Fruit fly (Drosophila melanogaster) S2 (cell line): ENCODE measurements around the gene mth.

Source experiments
- CG8478 ChIP-seq: fragments of >200 bp; optimal IDR thresholded peaks from 2 replicates; lab custom pipeline; 2018
- CTCF ChIP-seq, 2 experiments: fragments of >200 bp; optimal IDR thresholded peaks; 2 replicates each; lab custom pipeline; 2018

mth gene

DNA sequence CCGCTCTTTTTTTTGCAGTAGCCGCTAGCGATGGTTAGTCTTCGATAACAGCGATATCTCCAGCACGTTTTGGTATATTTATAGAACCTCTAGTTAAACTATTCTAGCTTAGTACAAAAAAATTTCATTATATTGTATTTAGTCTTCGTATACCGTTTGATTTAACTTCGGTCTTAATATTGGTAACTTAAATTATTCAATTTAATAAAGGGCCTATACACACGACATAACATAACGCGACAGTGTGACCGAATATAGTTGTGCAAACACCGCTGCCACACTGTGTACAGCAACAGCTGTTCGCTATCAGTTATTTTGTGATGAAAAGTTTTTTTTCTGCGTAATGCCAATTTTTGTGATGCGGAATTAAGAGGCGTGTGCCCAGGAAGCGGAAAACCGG is 14.4 kb upstream of the mth start, which contains the start of the genes Cdc5 and CG1233:
Cdc5 (minus strand) TSS at position 183 of the 400 bp plus-strand sequence.
CG1233 (plus strand) TSS at position 272 of the 400 bp plus-strand sequence.
- TF ChIP-seq CG8478 (lab: Kevin White, UChicago): no peak

DNA sequence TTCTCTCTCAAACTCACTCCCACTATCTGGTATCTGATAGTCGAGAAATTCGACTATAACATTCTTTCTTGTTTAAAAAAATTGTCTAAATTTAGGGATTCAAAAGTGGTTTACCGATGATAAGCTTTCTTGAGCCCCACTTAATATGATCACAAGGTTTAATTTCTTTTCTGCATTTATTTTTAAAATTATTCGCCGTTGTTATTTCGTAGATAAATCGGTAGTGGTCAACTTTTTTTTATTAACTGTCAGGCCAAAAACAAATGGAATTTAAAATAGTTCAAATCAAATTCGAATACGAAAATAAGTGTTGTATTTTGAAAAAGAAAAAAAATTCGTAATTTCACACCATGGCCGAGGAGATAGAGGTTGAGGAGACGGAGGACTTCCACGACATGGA is 10.9 kb upstream of the mth start, which contains the start of gene Roc1b:
Roc1b (plus strand) TSS at position 301 of the 400 bp plus-strand sequence.
- TF ChIP-seq CTCF (optimal IDR thresholded peaks at IDR 0.05; lab: Kevin White, UChicago) (no peak), CG8478 (lab: Kevin White, UChicago) (no peak)

DNA sequence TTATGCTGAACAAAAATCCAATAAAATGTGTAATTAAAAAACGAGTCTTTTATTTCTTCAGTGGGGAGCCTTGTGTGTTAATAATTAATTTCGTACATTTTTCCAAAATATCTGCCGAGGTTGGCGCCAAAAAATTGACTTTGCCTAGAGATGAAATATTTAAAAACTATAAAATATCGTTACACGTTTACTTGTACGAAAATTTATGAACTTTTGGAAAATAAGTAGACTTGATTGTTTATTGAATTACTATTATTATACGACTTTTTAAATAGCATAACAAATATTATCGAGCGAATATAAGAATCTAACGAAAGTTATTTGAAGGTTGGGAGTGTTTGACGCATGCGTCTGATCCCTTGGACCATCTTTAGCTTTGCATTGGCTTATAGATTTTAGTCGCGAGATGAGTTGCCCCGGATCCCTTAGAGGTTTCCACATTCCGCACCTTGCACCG is 9.3 kb upstream of the mth start, which contains the start of gene CG1231:
CG1231 (plus strand) TSS at position 407 of the 457 bp plus-strand sequence.
- no peak for TF ChIP-seq CTCF (optimal IDR thresholded peaks at IDR 0.05; lab: Kevin White, UChicago)
- TF ChIP-seq CG8478 (lab: Kevin White, UChicago): no peak

DNA sequence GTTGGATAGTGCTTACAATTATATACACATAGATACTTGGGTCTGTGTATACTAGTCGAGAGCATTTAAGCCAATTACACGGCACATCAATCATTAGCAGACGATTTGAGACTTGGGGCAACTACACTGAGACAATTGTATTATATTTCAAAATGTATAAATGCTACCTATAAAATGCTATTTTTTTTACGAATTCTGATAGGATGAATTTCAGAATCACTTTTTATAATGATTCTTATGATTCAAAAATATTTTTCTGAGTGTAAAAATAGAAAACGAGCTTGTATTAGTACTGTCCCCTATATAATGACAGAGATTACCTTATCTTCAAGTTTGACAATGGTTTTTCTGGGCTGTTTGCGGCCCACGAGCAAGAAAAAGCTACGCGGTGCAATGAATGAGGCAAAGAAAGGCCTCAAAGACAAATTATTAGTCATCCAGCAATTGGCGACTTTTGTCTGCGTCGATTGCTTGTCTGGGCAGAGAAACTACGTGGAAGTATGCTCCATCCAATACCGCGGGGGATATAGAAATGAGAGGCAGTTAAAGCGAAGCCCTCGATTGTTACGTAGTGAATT is 4.0 kb upstream of the mth start:
- TF ChIP-seq CG8478 (lab: Kevin White, UChicago) (no peak), CTCF (optimal IDR thresholded peaks at IDR 0.05; lab: Kevin White, UChicago) (no peak)

DNA sequence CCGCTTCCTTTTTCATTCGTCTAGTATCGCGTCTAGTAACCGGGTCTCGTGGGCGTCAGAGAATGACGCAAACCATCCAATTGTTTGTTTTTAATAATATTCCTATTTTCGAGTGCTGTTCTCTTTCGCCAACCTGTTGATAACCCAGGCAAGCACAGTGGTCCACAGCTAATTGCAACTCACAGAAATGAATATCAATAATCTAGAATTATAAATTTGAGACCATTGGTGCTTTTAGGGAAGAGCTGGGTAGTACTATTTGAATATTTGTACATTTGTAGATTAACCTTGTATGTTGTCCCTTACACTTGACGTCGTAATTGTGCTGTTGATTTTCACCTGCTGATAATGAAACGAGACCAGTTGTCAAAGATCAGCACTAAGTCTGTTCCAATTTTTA is 3.0 kb upstream of the mth start:
- no peak for TF ChIP-seq CG8478 (lab: Kevin White, UChicago)
- TF ChIP-seq CTCF (optimal IDR thresholded peaks at IDR 0.05; lab: Kevin White, UChicago): no peak

DNA sequence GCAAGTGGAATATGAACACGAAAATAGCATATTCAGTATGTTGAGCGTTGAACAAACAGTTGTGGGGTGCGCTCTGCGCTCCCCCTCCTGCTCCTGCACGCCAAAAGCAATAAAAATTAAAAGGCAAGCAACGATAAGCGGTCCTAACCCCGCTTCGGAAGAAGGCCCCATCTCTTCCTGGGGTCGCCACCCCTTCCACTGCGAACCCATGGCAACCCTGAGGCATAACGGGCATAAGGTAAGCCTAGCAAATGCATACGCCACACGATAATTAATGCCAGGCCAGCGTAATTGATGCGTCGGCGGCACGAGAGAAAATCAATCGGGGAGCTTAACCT is 1.6 kb upstream of the mth start:
- no peak for TF ChIP-seq CTCF (optimal IDR thresholded peaks at IDR 0.05; lab: Kevin White, UChicago)
- no peak for TF ChIP-seq CG8478 (lab: Kevin White, UChicago)

DNA sequence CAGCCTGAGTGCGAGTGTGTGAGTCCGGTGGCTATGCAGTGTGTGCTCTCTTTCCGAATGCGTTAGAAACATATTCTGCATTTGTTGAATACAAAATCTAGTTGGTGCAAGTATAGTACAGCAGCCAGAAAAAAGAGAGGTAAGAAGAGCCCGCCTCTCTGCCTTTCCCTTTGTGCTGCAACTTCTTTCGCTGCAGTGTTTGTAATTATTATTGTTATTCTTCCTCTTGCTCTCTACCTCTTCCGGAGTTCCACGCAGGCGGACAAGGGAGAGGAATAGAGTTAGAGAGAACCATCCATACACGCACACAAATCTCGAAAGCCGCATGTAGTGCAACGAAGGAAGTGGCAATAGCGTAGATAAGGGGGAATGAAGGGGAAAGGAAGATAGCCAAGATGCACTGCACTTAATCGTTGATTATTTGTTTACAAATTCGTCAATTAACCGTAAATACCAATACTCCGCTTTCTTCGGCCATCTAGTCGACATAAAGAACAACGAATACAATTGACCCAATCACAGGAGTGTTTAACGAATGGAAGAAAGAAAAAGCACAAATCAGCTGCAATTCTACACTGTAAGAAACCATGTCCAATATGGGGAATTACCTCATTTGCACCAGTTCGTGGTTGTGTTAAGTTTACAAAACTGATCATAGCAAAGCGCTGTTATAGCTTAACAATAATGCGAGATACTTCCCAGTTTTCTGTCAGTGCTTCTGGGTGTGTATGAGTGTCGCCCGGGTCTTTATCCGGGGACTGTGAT is 1.1 kb upstream of the mth start:
- no peak for TF ChIP-seq CG8478 (lab: Kevin White, UChicago)

DNA sequence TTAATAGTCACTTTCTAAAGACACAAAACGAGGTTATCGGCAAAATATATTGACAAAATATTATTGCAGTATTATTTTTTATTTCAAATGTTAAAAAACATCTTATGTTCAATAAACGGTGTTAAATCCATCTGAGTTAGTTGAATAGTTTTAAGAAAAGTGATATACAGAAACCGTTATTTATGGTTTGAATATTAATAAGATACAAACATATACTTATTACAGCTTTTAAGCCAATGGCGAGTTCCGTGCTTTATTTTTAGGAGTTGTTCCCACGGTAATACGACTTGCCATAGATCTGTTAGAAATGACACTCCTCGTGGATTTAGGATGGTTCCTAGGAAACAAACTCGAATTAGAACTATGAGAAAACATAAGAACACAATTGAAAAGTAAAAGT is 3.4 kb downstream of the mth start:
- no peak for TF ChIP-seq CTCF (optimal IDR thresholded peaks at IDR 0.05; lab: Kevin White, UChicago)
- no peak for TF ChIP-seq CG8478 (lab: Kevin White, UChicago)

DNA sequence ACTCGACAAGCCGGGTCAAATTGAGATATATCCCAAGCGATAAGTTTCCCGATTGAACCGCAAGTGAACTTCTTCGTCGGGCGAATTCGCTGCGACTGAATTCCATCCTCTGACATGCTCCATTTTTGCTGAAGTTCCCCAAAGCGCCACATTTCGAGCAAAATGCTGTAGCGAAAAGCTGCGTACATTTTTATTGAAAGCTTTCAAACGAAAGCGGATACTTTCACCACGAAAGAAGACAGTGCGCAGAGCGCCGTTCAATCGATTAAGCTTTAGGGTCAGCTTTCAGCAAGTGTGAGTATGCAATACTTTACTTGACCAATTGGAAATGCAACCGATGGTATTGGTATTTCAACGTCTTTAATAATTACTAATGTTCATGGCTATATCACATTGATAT is 3.9 kb downstream of the mth start, which contains the start of gene mthl10:
mthl10 (minus strand) TSS at position 77 of the 400 bp plus-strand sequence.
- TF ChIP-seq CTCF (optimal IDR thresholded peaks at IDR 0.05; lab: Kevin White, UChicago) (peak; percentile 31 to 51), CG8478 (lab: Kevin White, UChicago) (no peak)

DNA sequence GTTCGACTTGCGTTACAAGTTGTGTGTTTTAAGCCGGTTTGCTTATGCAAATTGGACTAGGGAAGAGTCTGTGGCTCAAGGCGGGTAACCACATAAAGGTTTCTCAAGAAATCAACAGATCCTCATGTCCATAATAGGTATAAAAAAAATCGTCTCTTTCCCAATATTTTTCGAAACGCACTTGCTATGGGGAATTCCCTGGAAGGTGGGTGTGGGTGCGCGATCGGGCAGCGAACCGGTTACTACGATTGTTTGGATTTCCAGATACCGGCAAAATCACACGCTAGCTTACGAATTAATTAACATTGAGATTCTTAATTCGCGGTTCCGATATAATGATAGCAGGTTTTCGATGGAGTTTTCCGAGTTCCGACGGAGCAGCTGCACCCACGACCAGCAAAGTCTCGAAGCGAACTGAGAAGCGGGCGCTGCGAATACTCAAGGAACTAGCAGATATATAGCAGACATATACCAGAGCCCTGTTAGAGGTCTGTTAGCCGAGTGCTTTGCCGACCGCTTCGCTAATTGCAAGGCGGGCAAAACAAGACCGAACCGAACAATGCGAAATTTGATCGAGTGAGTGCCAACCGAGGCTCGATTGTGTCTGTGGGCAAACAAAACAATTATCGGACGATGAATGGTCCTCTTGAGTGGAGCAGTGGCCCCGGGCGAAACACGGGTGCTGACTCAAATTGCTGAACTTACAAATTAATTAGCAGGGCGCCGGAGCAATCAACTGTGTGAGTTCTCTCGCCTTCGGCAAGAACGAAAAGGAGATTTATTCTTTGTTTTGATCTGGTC is 5.5 kb downstream of the mth start:
- no peak for TF ChIP-seq CTCF (optimal IDR thresholded peaks at IDR 0.05; lab: Kevin White, UChicago)
- no peak for TF ChIP-seq CG8478 (lab: Kevin White, UChicago)

DNA sequence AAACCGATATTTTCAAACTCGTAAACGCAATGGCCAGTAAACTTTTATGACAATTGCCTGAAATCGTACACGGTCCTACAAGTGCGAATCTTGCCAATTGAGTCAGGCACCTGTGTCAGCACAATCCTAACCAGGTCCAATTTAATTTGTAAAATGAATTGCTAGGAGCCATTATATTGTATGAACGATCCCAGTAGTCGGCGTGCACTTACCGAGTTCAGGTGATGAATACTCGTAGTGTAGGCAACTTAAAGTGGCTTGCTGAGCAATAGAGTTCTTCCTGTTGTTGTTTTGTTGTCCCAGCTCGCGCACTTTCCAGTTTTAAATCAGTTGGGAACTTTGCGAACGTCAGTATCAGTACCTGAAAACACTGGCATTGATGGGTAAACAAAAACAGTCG is 6.2 kb downstream of the mth start:
- no peak for TF ChIP-seq CG8478 (lab: Kevin White, UChicago)
- no peak for TF ChIP-seq CTCF (optimal IDR thresholded peaks at IDR 0.05; lab: Kevin White, UChicago)

DNA sequence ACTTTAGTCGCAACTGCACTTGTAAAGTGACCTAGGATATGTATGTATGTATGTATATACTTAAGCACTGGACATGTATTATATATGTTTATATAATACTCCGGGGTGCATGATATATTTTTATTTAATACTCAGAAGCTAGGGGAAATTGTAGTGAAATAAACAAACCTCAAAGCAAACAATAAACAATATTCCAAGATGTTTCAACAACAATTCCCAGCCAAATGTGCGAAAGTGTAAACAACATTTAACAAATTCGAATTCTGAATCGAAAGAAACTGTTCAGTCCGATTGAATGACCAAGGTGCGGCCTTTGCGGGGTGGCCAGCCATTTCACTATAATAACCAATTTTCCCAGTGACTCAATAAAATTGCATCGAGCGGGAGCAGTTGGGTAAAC is 6.6 kb downstream of the mth start:
- TF ChIP-seq CTCF (optimal IDR thresholded peaks at IDR 0.05; lab: Kevin White, UChicago) (no peak), CG8478 (lab: Kevin White, UChicago) (no peak)

DNA sequence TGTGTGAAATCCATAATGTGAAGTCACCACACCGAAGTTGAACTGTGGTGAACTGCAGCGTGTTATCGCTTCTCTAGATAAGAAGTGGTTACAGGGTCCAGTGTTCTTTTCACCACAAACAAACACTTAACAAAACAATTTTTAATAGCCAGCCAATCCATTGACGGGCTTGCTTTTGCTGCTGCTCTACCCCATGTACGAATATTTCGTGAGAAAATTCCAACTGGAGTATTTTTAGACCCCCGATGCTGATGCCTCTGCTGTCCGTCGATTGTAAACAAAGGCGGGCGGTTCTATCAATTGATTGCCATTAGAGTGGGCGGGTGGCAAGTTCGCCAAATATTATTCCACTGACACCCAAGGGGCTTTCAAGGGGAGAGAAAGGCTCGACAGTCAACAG is 7.7 kb downstream of the mth start:
- TF ChIP-seq CTCF (optimal IDR thresholded peaks at IDR 0.05; lab: Kevin White, UChicago) (no peak), CG8478 (lab: Kevin White, UChicago) (no peak)

DNA sequence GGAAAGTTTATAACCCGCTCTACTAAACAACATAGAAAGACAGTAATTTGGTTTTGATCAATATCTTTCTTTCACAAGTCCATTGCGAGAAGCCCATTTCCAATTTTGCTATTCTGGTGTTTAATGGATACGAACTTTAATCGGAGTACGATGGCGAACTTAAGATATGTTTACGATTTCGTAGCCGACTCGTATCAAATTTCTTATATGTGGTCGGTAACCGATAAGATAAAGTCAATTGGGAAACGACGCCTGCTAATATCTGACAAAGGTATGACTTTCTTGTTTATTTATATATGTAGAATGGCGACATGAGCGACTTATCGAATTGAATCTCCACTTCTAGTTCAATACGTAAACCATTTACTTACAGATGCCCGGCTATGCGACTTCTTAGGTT is 8.6 kb downstream of the mth start:
- TF ChIP-seq CTCF (optimal IDR thresholded peaks at IDR 0.05; lab: Kevin White, UChicago) (no peak), CG8478 (lab: Kevin White, UChicago) (no peak)

DNA sequence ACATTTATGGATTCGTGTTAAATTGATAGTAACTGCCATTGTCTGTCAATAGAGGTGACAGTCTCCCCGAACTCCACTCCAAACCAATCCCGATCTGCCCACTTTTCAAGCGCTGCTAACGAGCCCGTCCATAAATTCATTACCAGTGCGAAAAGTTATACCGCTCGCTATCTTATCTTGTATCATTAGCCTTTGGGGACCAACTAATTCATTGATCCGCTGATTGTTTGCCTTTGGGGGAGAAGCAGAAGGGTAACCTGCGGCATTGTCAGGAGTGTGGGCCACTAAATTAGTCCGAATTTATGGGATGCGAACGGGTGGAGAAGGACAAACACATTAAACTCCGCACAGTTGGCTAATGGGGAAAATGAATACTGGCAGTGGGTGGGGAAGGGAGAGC is 9.6 kb downstream of the mth start:
- no peak for TF ChIP-seq CTCF (optimal IDR thresholded peaks at IDR 0.05; lab: Kevin White, UChicago)
- TF ChIP-seq CG8478 (lab: Kevin White, UChicago): no peak
